Fruit fly (Drosophila melanogaster): ENCODE results near the gene Eip78C.
A peak's percentile ranks its signal among the peaks of the same experiment; 100 is the strongest.

Gene Eip78C

DNA sequence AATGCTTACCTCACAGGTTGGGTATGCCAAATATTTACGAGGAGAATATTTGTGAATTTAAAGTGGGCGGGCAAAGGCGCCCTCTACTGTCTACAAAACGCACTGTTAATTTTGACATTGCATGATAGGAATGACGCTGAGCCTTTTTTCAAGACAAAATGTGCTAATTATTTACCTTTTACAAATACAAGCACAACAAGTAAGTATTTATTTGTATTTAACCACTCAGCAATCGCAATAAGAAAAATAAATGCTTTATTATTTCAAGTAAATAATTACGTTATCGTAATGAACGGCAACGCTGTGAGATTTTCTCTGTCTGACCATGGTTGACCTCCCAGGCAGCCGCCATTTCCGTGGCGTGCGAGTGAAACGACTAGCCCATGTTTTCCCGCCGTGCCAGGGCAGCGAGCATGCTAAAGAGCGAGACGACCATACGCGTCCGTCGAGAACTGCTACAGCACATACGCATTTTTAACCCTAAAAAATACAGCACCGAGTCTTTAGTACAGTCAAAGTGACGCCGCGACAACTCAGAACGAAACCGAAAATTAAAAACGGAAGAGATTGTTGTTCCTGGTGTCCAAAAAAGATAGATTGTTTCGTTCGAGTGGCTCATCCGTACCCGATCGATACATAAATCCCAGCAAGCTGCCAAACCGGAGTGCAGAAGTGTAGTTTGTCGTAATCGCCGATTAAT lies 59.4 kb downstream of the Eip78C start, which contains the start of the genes CG12974 and pzg (continued):
- TF ChIP-seq cwo (GFP tag; optimal IDR thresholded peaks at IDR 0.05) (no peak), Fer1 (GFP tag; optimal IDR thresholded peaks at IDR 0.05) (peak; percentile 67), gcm2 (GFP tag; optimal IDR thresholded peaks at IDR 0.05) (peak; percentile 28), Pdp1 (GFP tag; optimal IDR thresholded peaks at IDR 0.05) (peak; percentile 61 to 72), Gsc (GFP tag; IDR thresholded peaks at IDR 0.05) (peak; percentile 81), Aef1 (GFP tag; IDR thresholded peaks at IDR 0.05) (peak; percentile 86), slp2 (GFP tag; optimal IDR thresholded peaks at IDR 0.05) (peak; percentile 48), CG3407 (GFP tag; optimal IDR thresholded peaks at IDR 0.05) (peak; percentile 59), Mrtf (GFP tag; IDR thresholded peaks at IDR 0.05) (peak; percentile 81), trh (GFP tag; optimal IDR thresholded peaks at IDR 0.05) (peak; percentile 41), Eip74EF (GFP tag; optimal IDR thresholded peaks at IDR 0.05) (peak in 1 of 2 experiments; percentile 5), pan (optimal IDR thresholded peaks at IDR 0.05) (no peak), pan (GFP tag; optimal IDR thresholded peaks at IDR 0.05 in 1 of 2, IDR thresholded peaks at IDR 0.05 in 1 of 2) (peak in 1 of 2 experiments; percentile 79), disco-r (GFP tag; optimal IDR thresholded peaks at IDR 0.05) (peak; percentile 67), shn (GFP tag; optimal IDR thresholded peaks at IDR 0.05) (peak; percentile 86), slou (GFP tag; optimal IDR thresholded peaks at IDR 0.05) (peak; percentile 46), CG11093 (GFP tag; IDR thresholded peaks at IDR 0.05) (peak; percentile 71; the same call in 2 of the 3 replicates), CG8765 (GFP tag; IDR thresholded peaks at IDR 0.05) (peak; percentile 86), fu2 (GFP tag; optimal IDR thresholded peaks at IDR 0.05) (peak; percentile 79), CG2875 (GFP tag; optimal IDR thresholded peaks at IDR 0.05) (peak; percentile 49), CG2678 (tag; optimal IDR thresholded peaks at IDR 0.05) (peak; percentile 70), MESR4 (GFP tag; optimal IDR thresholded peaks at IDR 0.05) (peak; percentile 82), prd (optimal IDR thresholded peaks at IDR 0.05) (no peak), prd (GFP tag; IDR thresholded peaks at IDR 0.05) (peak; percentile 91), CG34224 (GFP tag; IDR thresholded peaks at IDR 0.05; ENCODE audit: partially characterized antibody) (peak; percentile 69; the same call in 1 of the 3 replicates), CG5953 (GFP tag; IDR thresholded peaks at IDR 0.05) (peak; percentile 65; the same call in 1 of the 2 replicates), corto (GFP tag; optimal IDR thresholded peaks at IDR 0.05) (no peak), CG17568 (GFP tag; optimal IDR thresholded peaks at IDR 0.05) (no peak), Dip3 (GFP tag; optimal IDR thresholded peaks at IDR 0.05) (peak; percentile 80), Doc3 (GFP tag; IDR thresholded peaks at IDR 0.05; ENCODE audit: partially characterized antibody) (no peak), CG9437 (GFP tag; optimal IDR thresholded peaks at IDR 0.05) (peak; percentile 94), C15 (GFP tag; IDR thresholded peaks at IDR 0.05) (no peak), Adf1 (GFP tag; IDR thresholded peaks at IDR 0.05) (peak; percentile 54), CG6683 (GFP tag; optimal IDR thresholded peaks at IDR 0.05) (no peak), CG30431 (GFP tag; optimal IDR thresholded peaks at IDR 0.05) (peak; percentile 64), Ptx1 (GFP tag; IDR thresholded peaks at IDR 0.05) (peak; percentile 88), CG17612 (GFP tag; IDR thresholded peaks at IDR 0.05) (no peak), fd3F (GFP tag; optimal IDR thresholded peaks at IDR 0.05) (peak; percentile 54), Antp (GFP tag; optimal IDR thresholded peaks at IDR 0.05) (peak; percentile 55), CG8388 (GFP tag; optimal IDR thresholded peaks at IDR 0.05) (peak; percentile 3), nerfin-2 (GFP tag; IDR thresholded peaks at IDR 0.05; ENCODE audit: partially characterized antibody) (peak; percentile 71), CG10462 (GFP tag; optimal IDR thresholded peaks at IDR 0.05) (no peak), jumu (GFP tag; optimal IDR thresholded peaks at IDR 0.05) (peak; percentile 68), az2 (GFP tag; optimal IDR thresholded peaks at IDR 0.05) (peak; percentile 45), tup (GFP tag; optimal IDR thresholded peaks at IDR 0.05) (peak; percentile 47), kni (GFP tag; optimal IDR thresholded peaks at IDR 0.05) (peak; percentile 77), CG15514 (GFP tag; optimal IDR thresholded peaks at IDR 0.05) (peak; percentile 65), caup (GFP tag; optimal IDR thresholded peaks at IDR 0.05; ENCODE audit: severe bottlenecking) (peak; percentile 73), Fer3 (tag; optimal IDR thresholded peaks at IDR 0.05) (peak; percentile 68)

All from whole organism, embryonic.